Fruit fly (Drosophila melanogaster) whole organism, embryonic: Measurements from ENCODE around the gene CG15536.

Experiments
- ATbp ChIP-seq: fragments of 200-800 bp; sonication (Bioruptor generic); optimal IDR thresholded peaks from 2 replicates; lab custom pipeline; 2017; ENCODE audit warnings: missing biosample characterization, mild to moderate bottlenecking, missing genetic modification characterization, missing genetic modification reagents
- Aef1 ChIP-seq: fragments of 200-800 bp; sonication (Bioruptor generic); IDR thresholded peaks from 3 replicates; pipeline ENCODE4 v1.3.6; 2022; ENCODE audit warnings: missing biosample characterization, missing genetic modification characterization
- Atf-2 ChIP-seq: fragments of 200-800 bp; sonication (Bioruptor generic); optimal IDR thresholded peaks from 2 replicates; lab custom pipeline; 2016; ENCODE audit warnings: missing biosample characterization, missing genetic modification characterization
- CG10209 ChIP-seq: fragments of 200-800 bp; sonication (Bioruptor generic); optimal IDR thresholded peaks from 3 replicates; lab custom pipeline; 2017; ENCODE audit warnings: missing biosample characterization, mild to moderate bottlenecking, missing genetic modification characterization, missing genetic modification reagents
- CG10267 ChIP-seq: fragments of 200-800 bp; sonication (Bioruptor generic); optimal IDR thresholded peaks from 2 replicates; lab custom pipeline; 2018; ENCODE audit warnings: missing biosample characterization, mild to moderate bottlenecking, missing genetic modification characterization, moderate library complexity
- CG10274 ChIP-seq: fragments of 200-800 bp; sonication (Bioruptor generic); optimal IDR thresholded peaks from 3 replicates; lab custom pipeline; 2017; ENCODE audit warnings: missing biosample characterization, mild to moderate bottlenecking, missing genetic modification characterization
- CG10431 ChIP-seq: fragments of 200-800 bp; sonication (Bioruptor generic); optimal IDR thresholded peaks from 3 replicates; lab custom pipeline; 2018; ENCODE audit warnings: missing biosample characterization, mild to moderate bottlenecking, missing genetic modification characterization
- CG12236 ChIP-seq: fragments of 200-800 bp; sonication (Bioruptor generic); optimal IDR thresholded peaks from 2 replicates; lab custom pipeline; 2016; ENCODE audit warnings: missing biosample characterization, missing genetic modification characterization
- CG12299 ChIP-seq: fragments of 200-800 bp; sonication (Bioruptor generic); optimal IDR thresholded peaks from 2 replicates; lab custom pipeline; 2018; ENCODE audit warnings: missing biosample characterization, mild to moderate bottlenecking, missing genetic modification characterization
- CG15696 ChIP-seq: fragments of 200-800 bp; sonication (Bioruptor generic); optimal IDR thresholded peaks from 2 replicates; lab custom pipeline; 2019; ENCODE audit warnings: missing biosample characterization, mild to moderate bottlenecking, missing genetic modification characterization, moderate library complexity
- CG17361 ChIP-seq: fragments of 200-800 bp; sonication (Bioruptor generic); IDR thresholded peaks from 3 replicates; pipeline ENCODE4 v1.3.6; 2022; ENCODE audit warnings: missing biosample characterization, missing genetic modification characterization
- CG17802 ChIP-seq: fragments of 200-800 bp; sonication (Bioruptor generic); optimal IDR thresholded peaks from 2 replicates; lab custom pipeline; 2018; ENCODE audit warnings: missing biosample characterization, mild to moderate bottlenecking, missing genetic modification characterization, moderate library complexity
- CG17912 ChIP-seq: fragments of 200-800 bp; sonication (Bioruptor generic); optimal IDR thresholded peaks from 2 replicates; lab custom pipeline; 2018; ENCODE audit warnings: missing biosample characterization, mild to moderate bottlenecking, missing genetic modification characterization
- CG1792 ChIP-seq: fragments of 200-800 bp; sonication (Bioruptor generic); optimal IDR thresholded peaks from 2 replicates; lab custom pipeline; 2016; ENCODE audit warnings: missing biosample characterization, missing genetic modification characterization
- CG18262 ChIP-seq: fragments of 200-800 bp; optimal IDR thresholded peaks from 3 replicates; lab custom pipeline; 2019; ENCODE audit warnings: missing biosample characterization, mild to moderate bottlenecking, missing genetic modification characterization, moderate library complexity
- CG2678 ChIP-seq: fragments of 200-800 bp; sonication (Bioruptor generic); optimal IDR thresholded peaks from 3 replicates; lab custom pipeline; 2019; ENCODE audit warnings: missing biosample characterization, mild to moderate bottlenecking, missing genetic modification characterization, moderate library complexity
- CG32767 ChIP-seq: fragments of 200-800 bp; sonication (Bioruptor generic); IDR thresholded peaks from 2 replicates; pipeline ENCODE4 v1.3.6; 2022; ENCODE audit warnings: missing biosample characterization, missing genetic modification characterization
- CG3995 ChIP-seq: fragments of 200-800 bp; sonication (Bioruptor generic); optimal IDR thresholded peaks from 3 replicates; lab custom pipeline; 2016; ENCODE audit warnings: missing biosample characterization, missing genetic modification characterization
- CG43689 ChIP-seq: fragments of 200-800 bp; sonication (Bioruptor generic); IDR thresholded peaks from 2 replicates; pipeline ENCODE4 v1.3.6; 2022; ENCODE audit warnings: missing biosample characterization, missing genetic modification characterization
- CTCF ChIP-seq: fragments of 200-800 bp; sonication (Bioruptor generic); optimal IDR thresholded peaks from 2 replicates; lab custom pipeline; 2017; ENCODE audit warnings: missing biosample characterization, mild to moderate bottlenecking, missing genetic modification characterization, moderate library complexity
- D ChIP-seq, 2 experiments: fragments of 200-800 bp in 1 of 2; fragments of >200 bp in 1 of 2; sonication (Bioruptor generic) in 1 of 2; optimal IDR thresholded peaks; 2 replicates in 1 of 2; 3 replicates in 1 of 2; lab custom pipeline; 2017; ENCODE audit warnings: mild to moderate bottlenecking in 1 of 2, missing biosample characterization in 1 of 2, missing genetic modification characterization in 1 of 2, missing genetic modification reagents in 1 of 2
- Eip74EF ChIP-seq, 2 experiments: fragments of 200-800 bp in 1 of 2; fragments of >200 bp in 1 of 2; sonication (Bioruptor generic) in 1 of 2; optimal IDR thresholded peaks; 2 replicates each; lab custom pipeline; 2017 to 2019; ENCODE audit warnings: missing biosample characterization in 2 of 2, missing genetic modification characterization in 2 of 2, mild to moderate bottlenecking in 1 of 2, moderate library complexity in 1 of 2
- HLHmδ ChIP-seq: fragments of 200-800 bp; sonication (Bioruptor generic); optimal IDR thresholded peaks from 2 replicates; lab custom pipeline; 2018; ENCODE audit warnings: missing biosample characterization, mild to moderate bottlenecking, missing genetic modification characterization, moderate library complexity
- Mad ChIP-seq: fragments of 200-800 bp; sonication (Bioruptor generic); optimal IDR thresholded peaks from 2 replicates; lab custom pipeline; 2016; ENCODE audit warnings: missing biosample characterization, missing genetic modification characterization
- Mes4 ChIP-seq: fragments of 200-800 bp; sonication (Bioruptor generic); optimal IDR thresholded peaks from 2 replicates; lab custom pipeline; 2016; ENCODE audit warnings: missing biosample characterization, missing genetic modification characterization
- Pdp1 ChIP-seq, 2 experiments: fragments of 200-800 bp; sonication (Bioruptor generic); optimal IDR thresholded peaks; 3 replicates each; lab custom pipeline; 2016; ENCODE audit warnings: missing biosample characterization in 2 of 2, missing genetic modification characterization in 2 of 2, mild to moderate bottlenecking in 1 of 2, moderate library complexity in 1 of 2
- Sox100B ChIP-seq: fragments of 200-800 bp; sonication (Bioruptor generic); optimal IDR thresholded peaks from 3 replicates; lab custom pipeline; 2018; ENCODE audit warnings: missing biosample characterization, mild to moderate bottlenecking, missing genetic modification characterization
- Ssrp ChIP-seq: fragments of 200-800 bp; sonication (Bioruptor generic); optimal IDR thresholded peaks from 2 replicates; lab custom pipeline; 2018; ENCODE audit warnings: missing biosample characterization, mild to moderate bottlenecking, missing genetic modification characterization, moderate library complexity
- YL-1 ChIP-seq: fragments of 200-800 bp; sonication (Bioruptor generic); optimal IDR thresholded peaks from 3 replicates; lab custom pipeline; 2017; ENCODE audit warnings: missing biosample characterization, mild to moderate bottlenecking, missing genetic modification characterization
- chn ChIP-seq: fragments of 200-800 bp; sonication (Bioruptor generic); optimal IDR thresholded peaks from 2 replicates; lab custom pipeline; 2016; ENCODE audit warnings: missing biosample characterization, missing genetic modification characterization
- crc ChIP-seq: fragments of 200-800 bp; sonication (Bioruptor generic); optimal IDR thresholded peaks from 2 replicates; lab custom pipeline; 2016; ENCODE audit warnings: missing biosample characterization, missing genetic modification characterization
- dati ChIP-seq: fragments of 200-800 bp; sonication (Bioruptor generic); IDR thresholded peaks from 2 replicates; pipeline ENCODE4 v1.3.6; 2022; ENCODE audit warnings: missing biosample characterization, missing genetic modification characterization
- fru ChIP-seq: fragments of >200 bp; optimal IDR thresholded peaks from 2 replicates; lab custom pipeline; 2017
- ftz-f1 ChIP-seq: fragments of 200-800 bp; sonication (Bioruptor generic); optimal IDR thresholded peaks from 2 replicates; lab custom pipeline; 2016; ENCODE audit warnings: missing biosample characterization, missing genetic modification characterization
- grn ChIP-seq: fragments of 200-800 bp; sonication (Bioruptor generic); optimal IDR thresholded peaks from 3 replicates; lab custom pipeline; 2017; ENCODE audit warnings: missing biosample characterization, missing genetic modification characterization
- ken ChIP-seq: fragments of 200-800 bp; sonication (Bioruptor generic); IDR thresholded peaks from 3 replicates; pipeline ENCODE4 v1.3.6; 2022; ENCODE audit warnings: missing biosample characterization, missing genetic modification characterization
- lbe ChIP-seq: fragments of 200-800 bp; sonication (Bioruptor generic); optimal IDR thresholded peaks from 2 replicates; lab custom pipeline; 2016; ENCODE audit warnings: missing biosample characterization, mild to moderate bottlenecking, missing genetic modification characterization
- lilli ChIP-seq: fragments of 200-800 bp; sonication (Bioruptor generic); optimal IDR thresholded peaks from 3 replicates; lab custom pipeline; 2016; ENCODE audit warnings: missing biosample characterization, missing genetic modification characterization
- mam ChIP-seq: fragments of 200-800 bp; sonication (Bioruptor generic); optimal IDR thresholded peaks from 3 replicates; lab custom pipeline; 2016; ENCODE audit warnings: missing biosample characterization, missing genetic modification characterization
- nom ChIP-seq: fragments of 200-800 bp; sonication (Bioruptor generic); optimal IDR thresholded peaks from 2 replicates; lab custom pipeline; 2017; ENCODE audit warnings: missing biosample characterization, missing genetic modification characterization, mild to moderate bottlenecking, moderate library complexity, missing genetic modification reagents
- pan ChIP-seq, 4 experiments: fragments of >200 bp in 3 of 4; fragments of 200-800 bp in 1 of 4; sonication (Bioruptor generic) in 1 of 4; optimal IDR thresholded peaks in 3 of 4; IDR thresholded peaks in 1 of 4; 2 replicates each; pipeline versions ENCODE4 v1.3.6 to Lab custom; 2017 to 2022; ENCODE audit warnings: missing biosample characterization in 2 of 4, missing genetic modification characterization in 2 of 4, mixed read lengths in 1 of 4
- pfk ChIP-seq: fragments of 200-800 bp; sonication (Bioruptor generic); optimal IDR thresholded peaks from 2 replicates; lab custom pipeline; 2018; ENCODE audit warnings: missing biosample characterization, mild to moderate bottlenecking, missing genetic modification characterization, moderate library complexity
- phol ChIP-seq: fragments of 200-800 bp; sonication (Bioruptor generic); optimal IDR thresholded peaks from 3 replicates; lab custom pipeline; 2018; ENCODE audit warnings: missing biosample characterization, mild to moderate bottlenecking, missing genetic modification characterization, moderate library complexity
- ro ChIP-seq: fragments of 200-800 bp; sonication (Bioruptor generic); IDR thresholded peaks from 2 replicates; pipeline ENCODE4 v1.3.6; 2022; ENCODE audit warnings: missing biosample characterization, missing genetic modification characterization
- row ChIP-seq: fragments of 200-800 bp; sonication (Bioruptor generic); IDR thresholded peaks from 3 replicates; pipeline ENCODE4 v1.3.6; 2022; ENCODE audit warnings: missing biosample characterization, missing genetic modification characterization
- scrt ChIP-seq: fragments of 200-800 bp; sonication (Bioruptor generic); optimal IDR thresholded peaks from 2 replicates; lab custom pipeline; 2018; ENCODE audit warnings: missing biosample characterization, mild to moderate bottlenecking, missing genetic modification characterization, moderate library complexity
- slou ChIP-seq: fragments of 200-800 bp; sonication (Bioruptor generic); optimal IDR thresholded peaks from 3 replicates; lab custom pipeline; 2016; ENCODE audit warnings: missing biosample characterization, missing genetic modification characterization
- slp2 ChIP-seq: fragments of 200-800 bp; sonication (Bioruptor generic); optimal IDR thresholded peaks from 2 replicates; lab custom pipeline; 2016; ENCODE audit warnings: missing biosample characterization, missing genetic modification characterization
- tup ChIP-seq: fragments of 200-800 bp; sonication (Bioruptor generic); optimal IDR thresholded peaks from 2 replicates; lab custom pipeline; 2016; ENCODE audit warnings: missing biosample characterization, mild to moderate bottlenecking, missing genetic modification characterization, moderate library complexity
- unpg ChIP-seq: fragments of 200-800 bp; sonication (Bioruptor generic); optimal IDR thresholded peaks from 3 replicates; lab custom pipeline; 2018; ENCODE audit warnings: missing biosample characterization, mild to moderate bottlenecking, missing genetic modification characterization, moderate library complexity

The CG15536 gene

dm6 chr3R:30450224-30450623 lies 25.3 kb upstream of the CG15536 start (continued):
- TF ChIP-seq slp2 (GFP tag; lab: Kevin White, UChicago) (no peak), lbe (GFP tag; lab: Kevin White, UChicago) (peak; percentile 94), CG2678 (tag; lab: Kevin White, UChicago) (peak; percentile 71), Sox100B (GFP tag; lab: Kevin White, UChicago) (peak; percentile 67), fru (lab: Kevin White, UChicago) (no peak), CG43689 (GFP tag; lab: Robert Waterston, UW) (peak; percentile 66), Pdp1 (GFP tag; optimal IDR thresholded peaks at IDR 0.05; lab: Kevin White, UChicago) (peak; percentile 67 to 81), Atf-2 (GFP tag; lab: Kevin White, UChicago) (peak; percentile 73), YL-1 (peak; percentile 80), CG10274 (peak; percentile 12), D (optimal IDR thresholded peaks at IDR 0.05; lab: Kevin White, UChicago) (no peak), D (GFP tag; optimal IDR thresholded peaks at IDR 0.05; lab: Kevin White, UChicago) (peak; percentile 75), ftz-f1 (GFP tag; lab: Kevin White, UChicago) (peak; percentile 64), phol (no peak), HLHmδ (GFP tag; lab: Kevin White, UChicago) (peak; percentile 81), unpg (GFP tag; lab: Kevin White, UChicago) (peak; percentile 70), CG1792 (GFP tag; lab: Kevin White, UChicago) (peak; percentile 90), Eip74EF (GFP tag; optimal IDR thresholded peaks at IDR 0.05; lab: Kevin White, UChicago) (no peak), slou (GFP tag; lab: Kevin White, UChicago) (no peak), Mad (GFP tag; lab: Kevin White, UChicago) (peak; percentile 70), CG10209 (peak; percentile 84), row (GFP tag; lab: Robert Waterston, UW) (peak; percentile 25; the same call in 1 of the 3 replicates), CG18262 (tag; lab: Kevin White, UChicago) (no peak), dati (GFP tag; lab: Robert Waterston, UW) (0 out of 2 replicates have a peak, but pooled peaks have one; percentile 7), Mes4 (GFP tag; lab: Kevin White, UChicago) (peak; percentile 79), tup (GFP tag; lab: Kevin White, UChicago) (no peak), CG17361 (GFP tag; lab: Robert Waterston, UW) (no peak), CG17802 (no peak), CG32767 (GFP tag; lab: Robert Waterston, UW) (peak; percentile 77), CG12299 (tag; lab: Kevin White, UChicago) (no peak), nom (GFP tag; lab: Kevin White, UChicago) (peak; percentile 74), Aef1 (GFP tag; lab: Robert Waterston, UW) (0 out of 3 replicates have a peak, but pooled peaks have one; percentile 22), CG10431 (GFP tag; lab: Kevin White, UChicago) (peak; percentile 70), CG10267 (tag; lab: Kevin White, UChicago) (no peak), pan (optimal IDR thresholded peaks at IDR 0.05; lab: Kevin White, UChicago) (no peak), pan (GFP tag; optimal IDR thresholded peaks at IDR 0.05 in 1 of 2, IDR thresholded peaks at IDR 0.05 in 1 of 2) (peak in 1 of 2 experiments; percentile 86), grn (GFP tag; lab: Kevin White, UChicago) (no peak), chn (peak; percentile 33), CG3995 (GFP tag; lab: Kevin White, UChicago) (no peak), CTCF (peak; percentile 52), ATbp (peak; percentile 91), scrt (GFP tag; lab: Kevin White, UChicago) (peak; percentile 62), ken (GFP tag; lab: Robert Waterston, UW) (0 out of 3 replicates have a peak, but pooled peaks have one; percentile 43), mam (peak; percentile 75), CG12236 (peak; percentile 86), CG17912 (peak; percentile 30), CG15696 (tag; lab: Kevin White, UChicago) (peak; percentile 45), lilli (GFP tag; lab: Kevin White, UChicago) (peak; percentile 49), ro (peak; percentile 31; the same call in 1 of the 2 replicates), crc (GFP tag; lab: Kevin White, UChicago) (peak; percentile 39), Ssrp (no peak), pfk (GFP tag; lab: Kevin White, UChicago) (peak; percentile 56)
